Worm (Caenorhabditis elegans) whole organism, young adult: ENCODE measurements around the gene F38E9.1.

Source experiments
- B0336.3 ChIP-seq: fragments of 200-800 bp; sonication (Bioruptor generic); IDR thresholded peaks from 2 replicates; pipeline ENCODE4 v1.3.6; 2022; ENCODE audit warnings: missing genetic modification characterization, missing compliant biosample characterization
- C06A6.2 ChIP-seq: fragments of 200-800 bp; sonication (Bioruptor generic); conservative IDR thresholded peaks from 2 replicates; pipeline ENCODE4 v1.3.6; 2022; ENCODE audit warnings: missing genetic modification characterization, missing compliant biosample characterization
- D2030.7 ChIP-seq: fragments of 200-800 bp; sonication (Bioruptor generic); IDR thresholded peaks from 2 replicates; pipeline ENCODE4 v1.3.6; 2022; ENCODE audit warnings: missing genetic modification reagents, missing genetic modification characterization, missing compliant biosample characterization
- F37B4.10 ChIP-seq: fragments of 200-800 bp; sonication (Bioruptor generic); IDR thresholded peaks from 2 replicates; pipeline ENCODE4 v1.3.6; 2022; ENCODE audit warnings: missing genetic modification characterization, missing compliant biosample characterization
- F52B5.7 ChIP-seq: sonication (generic microtip); optimal IDR thresholded peaks from 2 replicates; lab custom pipeline; 2016; ENCODE audit warnings: mild to moderate bottlenecking, missing genetic modification characterization, missing compliant biosample characterization
- F55B11.4 ChIP-seq: sonication (generic microtip); optimal IDR thresholded peaks from 2 replicates; lab custom pipeline; 2016; ENCODE audit warnings: missing compliant biosample characterization, missing genetic modification characterization, borderline replicate concordance; ENCODE audit not compliant: insufficient read depth
- K12H6.12 ChIP-seq: fragments of 200-800 bp; sonication (Bioruptor generic); optimal IDR thresholded peaks from 2 replicates; lab custom pipeline; 2018; ENCODE audit warnings: mild to moderate bottlenecking, missing genetic modification characterization, missing compliant biosample characterization
- Y67H2A.10 ChIP-seq: fragments of 200-800 bp; sonication (Bioruptor generic); conservative IDR thresholded peaks from 2 replicates; pipeline ENCODE4 v1.3.6; 2022; ENCODE audit warnings: missing genetic modification reagents, missing genetic modification characterization, missing compliant biosample characterization
- akir-1 ChIP-seq: fragments of 200-800 bp; sonication (Bioruptor generic); optimal IDR thresholded peaks from 2 replicates; lab custom pipeline; 2018; ENCODE audit warnings: mild to moderate bottlenecking, missing genetic modification characterization, moderate library complexity, missing compliant biosample characterization
- aptf-3 ChIP-seq: fragments of 200-800 bp; sonication (Bioruptor generic); IDR thresholded peaks from 2 replicates; pipeline ENCODE4 v1.3.6; 2022; ENCODE audit warnings: missing genetic modification characterization, missing compliant biosample characterization
- cebp-1 ChIP-seq, 2 experiments: fragments of 200-800 bp in 1 of 2; sonication (Bioruptor generic) in 1 of 2; sonication (generic microtip) in 1 of 2; IDR thresholded peaks in 1 of 2; optimal IDR thresholded peaks in 1 of 2; 2 replicates each; pipeline versions ENCODE4 v1.3.6 to Lab custom; 2017 to 2022; ENCODE audit warnings: missing compliant biosample characterization in 2 of 2, missing genetic modification characterization in 2 of 2, mild to moderate bottlenecking in 1 of 2, missing genetic modification reagents in 1 of 2, moderate library complexity in 1 of 2
- cebp-2 ChIP-seq: fragments of 200-800 bp; sonication (Bioruptor generic); IDR thresholded peaks from 2 replicates; pipeline ENCODE4 v1.3.6; 2022; ENCODE audit warnings: missing genetic modification characterization, missing compliant biosample characterization
- ceh-58 ChIP-seq: fragments of 200-800 bp; sonication (Bioruptor generic); IDR thresholded peaks from 2 replicates; pipeline ENCODE4 v1.3.6; 2022; ENCODE audit warnings: missing genetic modification characterization, missing compliant biosample characterization
- die-1 ChIP-seq: sonication (generic microtip); optimal IDR thresholded peaks from 2 replicates; lab custom pipeline; 2016; ENCODE audit warnings: missing genotype, mild to moderate bottlenecking, missing genetic modification characterization, missing compliant biosample characterization
- egl-44 ChIP-seq: fragments of 200-800 bp; sonication (Bioruptor generic); IDR thresholded peaks from 2 replicates; pipeline ENCODE4 v1.3.6; 2022; ENCODE audit warnings: missing genetic modification reagents, missing genetic modification characterization, missing compliant biosample characterization
- ets-4 ChIP-seq: fragments of 200-800 bp; sonication (Bioruptor generic); optimal IDR thresholded peaks from 2 replicates; lab custom pipeline; 2018; ENCODE audit warnings: mild to moderate bottlenecking, missing genetic modification characterization, missing compliant biosample characterization
- hlh-12 ChIP-seq: sonication (generic microtip); optimal IDR thresholded peaks from 2 replicates; lab custom pipeline; 2016; ENCODE audit warnings: missing genetic modification characterization, missing compliant biosample characterization
- hmg-20 ChIP-seq: fragments of 200-800 bp; sonication (Bioruptor generic); IDR thresholded peaks from 2 replicates; pipeline ENCODE4 v1.3.6; 2022; ENCODE audit warnings: missing genetic modification reagents, missing genetic modification characterization, missing compliant biosample characterization
- hrde-1 ChIP-seq: sonication (generic microtip); optimal IDR thresholded peaks from 2 replicates; lab custom pipeline; 2016; ENCODE audit warnings: missing genetic modification characterization, mild to moderate bottlenecking, missing compliant biosample characterization, moderate library complexity, missing genotype, missing genetic modification reagents, borderline replicate concordance
- hsf-1 ChIP-seq: fragments of 200-800 bp; sonication (Bioruptor generic); IDR thresholded peaks from 2 replicates; pipeline ENCODE4 v1.3.6; 2022; ENCODE audit warnings: missing genetic modification reagents, missing genetic modification characterization, missing compliant biosample characterization
- lag-1 ChIP-seq: fragments of 200-800 bp; sonication (Bioruptor generic); IDR thresholded peaks from 2 replicates; pipeline ENCODE4 v1.3.6; 2022; ENCODE audit warnings: missing genetic modification reagents, missing genetic modification characterization, missing compliant biosample characterization
- lin-26 ChIP-seq: fragments of 200-800 bp; sonication (Bioruptor generic); IDR thresholded peaks from 2 replicates; pipeline ENCODE4 v1.3.6; 2022; ENCODE audit warnings: missing genetic modification reagents, missing genetic modification characterization, missing compliant biosample characterization
- lsy-27 ChIP-seq: sonication (generic microtip); optimal IDR thresholded peaks from 2 replicates; lab custom pipeline; 2017; ENCODE audit warnings: missing genetic modification characterization, mild to moderate bottlenecking, missing compliant biosample characterization, antibody characterized with exemption, missing genotype, borderline replicate concordance; ENCODE audit not compliant: insufficient read depth
- madf-6 ChIP-seq: fragments of 200-800 bp; sonication (Bioruptor generic); IDR thresholded peaks from 2 replicates; pipeline ENCODE4 v1.3.6; 2022; ENCODE audit warnings: missing genetic modification reagents, missing genetic modification characterization, missing compliant biosample characterization
- mes-4 ChIP-seq: sonication (generic microtip); optimal IDR thresholded peaks from 2 replicates; lab custom pipeline; 2016; ENCODE audit warnings: missing genotype, missing genetic modification characterization, missing compliant biosample characterization
- nfya-1 ChIP-seq: sonication (generic microtip); optimal IDR thresholded peaks from 2 replicates; lab custom pipeline; 2017; ENCODE audit warnings: antibody characterized with exemption, missing compliant biosample characterization, missing genetic modification characterization, borderline replicate concordance; ENCODE audit not compliant: insufficient read depth
- nhr-27 ChIP-seq: fragments of 200-800 bp; sonication (Bioruptor generic); optimal IDR thresholded peaks from 2 replicates; lab custom pipeline; 2018; ENCODE audit warnings: mild to moderate bottlenecking, missing genetic modification characterization, moderate library complexity, missing compliant biosample characterization
- sea-2 ChIP-seq: fragments of 200-800 bp; sonication (Bioruptor generic); IDR thresholded peaks from 2 replicates; pipeline ENCODE4 v1.3.6; 2022; ENCODE audit warnings: missing genetic modification characterization, missing compliant biosample characterization
- snpc-1.1 ChIP-seq: sonication (generic microtip); optimal IDR thresholded peaks from 2 replicates; lab custom pipeline; 2017; ENCODE audit warnings: missing genetic modification characterization, mild to moderate bottlenecking, missing compliant biosample characterization, antibody characterized with exemption, moderate library complexity, missing genotype, missing genetic modification reagents; ENCODE audit not compliant: insufficient read depth
- snpc-4 ChIP-seq, 5 experiments: fragments of 150-350 bp in 1 of 5; sonication (generic microtip) in 4 of 5; optimal IDR thresholded peaks; 2 replicates each; lab custom pipeline; 2014 to 2018; ENCODE audit warnings: missing genetic modification characterization in 5 of 5, missing biosample characterization in 3 of 5, antibody characterized with exemption in 2 of 5, mild to moderate bottlenecking in 2 of 5, missing compliant biosample characterization in 2 of 5, missing genotype in 2 of 5, moderate library complexity in 2 of 5, missing genetic modification reagents in 1 of 5
- tbp1 ChIP-seq: fragments of 200-800 bp; sonication (Bioruptor generic); optimal IDR thresholded peaks from 2 replicates; lab custom pipeline; 2018; ENCODE audit warnings: mild to moderate bottlenecking, missing genetic modification characterization, missing compliant biosample characterization
- tlf-1 ChIP-seq: fragments of 200-800 bp; sonication (Bioruptor generic); optimal IDR thresholded peaks from 2 replicates; lab custom pipeline; 2018; ENCODE audit warnings: mild to moderate bottlenecking, missing genetic modification characterization, missing compliant biosample characterization
- unc-130 ChIP-seq: sonication (generic microtip); optimal IDR thresholded peaks from 2 replicates; lab custom pipeline; 2016; ENCODE audit warnings: missing genetic modification reagents, missing genetic modification characterization, missing compliant biosample characterization
- zfh-2 ChIP-seq: fragments of 200-800 bp; sonication (Bioruptor generic); conservative IDR thresholded peaks from 2 replicates; pipeline ENCODE4 v1.3.6; 2022; ENCODE audit warnings: missing genetic modification reagents, missing genetic modification characterization, missing compliant biosample characterization
- zim-3 ChIP-seq: sonication (generic microtip); optimal IDR thresholded peaks from 2 replicates; lab custom pipeline; 2017; ENCODE audit warnings: mild to moderate bottlenecking, missing genetic modification characterization, moderate library complexity, missing compliant biosample characterization
- ztf-18 ChIP-seq: sonication (generic microtip); optimal IDR thresholded peaks from 2 replicates; lab custom pipeline; 2016; ENCODE audit warnings: missing genotype, mild to moderate bottlenecking, missing genetic modification characterization, missing compliant biosample characterization
- ztf-26 ChIP-seq: sonication (generic microtip); optimal IDR thresholded peaks from 2 replicates; lab custom pipeline; 2017; ENCODE audit warnings: missing genetic modification characterization, missing compliant biosample characterization
- ztf-3 ChIP-seq: fragments of 200-800 bp; sonication (Bioruptor generic); optimal IDR thresholded peaks from 2 replicates; lab custom pipeline; 2018; ENCODE audit warnings: mild to moderate bottlenecking, missing genetic modification characterization, missing compliant biosample characterization

Gene F38E9.1

DNA sequence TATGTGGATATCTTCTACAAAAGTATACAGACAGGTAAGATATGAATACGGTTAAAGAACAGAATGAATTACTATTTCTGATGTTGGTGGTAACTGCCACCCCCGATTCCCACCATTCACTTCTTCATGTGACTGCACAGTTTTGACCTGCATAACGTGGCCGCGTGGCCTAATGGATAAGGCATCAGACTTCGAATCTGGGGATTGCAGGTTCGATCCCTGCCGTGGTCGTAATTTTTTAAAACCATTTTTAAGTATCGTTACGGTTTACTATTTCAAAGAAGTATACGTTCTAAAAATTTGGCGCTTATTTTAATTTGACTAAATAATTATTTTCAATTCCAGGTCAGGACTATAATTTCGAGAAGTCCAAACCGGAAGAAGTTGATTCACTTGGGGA is 9.5 kb upstream of the F38E9.1 start (continued):
- TF ChIP-seq cebp-1 (GFP tag; IDR thresholded peaks at IDR 0.05; lab: Robert Waterston, UW) (no peak), cebp-1 (tag; optimal IDR thresholded peaks at IDR 0.05; lab: Kevin White, UChicago) (no peak), hrde-1 (tag; lab: Kevin White, UChicago) (no peak), hlh-12 (no peak), sea-2 (GFP tag; lab: Robert Waterston, UW) (no peak)

- TF ChIP-seq cebp-1 (GFP tag; IDR thresholded peaks at IDR 0.05; lab: Robert Waterston, UW) (no peak), cebp-1 (tag; optimal IDR thresholded peaks at IDR 0.05; lab: Kevin White, UChicago) (no peak), mes-4 (tag; lab: Kevin White, UChicago) (no peak), ztf-3 (GFP tag; lab: Kevin White, UChicago) (no peak), ztf-18 (no peak), zim-3 (tag; lab: Kevin White, UChicago) (no peak), F55B11.4 (tag; lab: Kevin White, UChicago) (no peak), zfh-2 (GFP tag; lab: Robert Waterston, UW) (no peak), cebp-2 (GFP tag; lab: Robert Waterston, UW) (no peak), aptf-3 (no peak), C06A6.2 (no peak), ztf-26 (tag; lab: Kevin White, UChicago) (no peak), ets-4 (GFP tag; lab: Kevin White, UChicago) (no peak), tbp1 (no peak), hmg-20 (GFP tag; lab: Robert Waterston, UW) (no peak), F37B4.10 (no peak), unc-130 (no peak)
These were observed 4.7 kb upstream of the F38E9.1 start for ce11 chrX:16466157-16466556.

ce11 chrX:16468845-16469244 is 2.0 kb upstream of the F38E9.1 start:
- no peak for TF ChIP-seq snpc-4 (GFP tag; optimal IDR thresholded peaks at IDR 0.05; lab: Kevin White, UChicago)
- TF ChIP-seq snpc-4 (tag; optimal IDR thresholded peaks at IDR 0.05; lab: Kevin White, UChicago) = peak in 2 of 4 experiments; percentile 51 to 75
- no peak for TF ChIP-seq lsy-27 (tag; lab: Kevin White, UChicago)
- TF ChIP-seq F37B4.10 = 0 out of 2 replicates have a peak, but pooled peaks have one; percentile 43
- TF ChIP-seq hsf-1 (GFP tag; lab: Robert Waterston, UW) = 0 out of 2 replicates have a peak, but pooled peaks have one; percentile 28
- no peak for TF ChIP-seq lag-1 (GFP tag; lab: Robert Waterston, UW)

DNA sequence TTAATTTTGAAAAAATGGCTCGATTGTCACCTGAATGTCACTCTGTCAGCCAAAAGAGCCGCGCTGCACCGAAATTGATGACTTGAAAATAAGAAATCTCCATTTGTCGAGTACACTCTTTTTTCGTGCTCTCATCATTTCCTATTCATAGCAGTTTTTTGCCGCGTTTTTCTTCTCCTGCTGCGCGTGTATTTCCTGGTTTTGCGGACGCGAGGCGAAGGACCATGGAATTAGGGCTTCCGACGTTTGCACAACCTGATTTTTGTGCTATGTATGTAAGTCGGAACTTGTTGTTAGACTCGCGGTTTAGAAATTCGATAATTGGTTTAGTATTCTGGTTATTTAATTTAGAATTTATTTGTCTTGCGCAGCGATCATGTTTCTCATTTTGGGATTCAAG is 9.4 kb downstream of the F38E9.1 start:
- TF ChIP-seq snpc-1.1 = no peak
- no peak for TF ChIP-seq lin-26 (GFP tag; lab: Robert Waterston, UW)
- no peak for TF ChIP-seq B0336.3 (GFP tag; lab: Robert Waterston, UW)
- no peak for TF ChIP-seq K12H6.12 (tag; lab: Kevin White, UChicago)

DNA sequence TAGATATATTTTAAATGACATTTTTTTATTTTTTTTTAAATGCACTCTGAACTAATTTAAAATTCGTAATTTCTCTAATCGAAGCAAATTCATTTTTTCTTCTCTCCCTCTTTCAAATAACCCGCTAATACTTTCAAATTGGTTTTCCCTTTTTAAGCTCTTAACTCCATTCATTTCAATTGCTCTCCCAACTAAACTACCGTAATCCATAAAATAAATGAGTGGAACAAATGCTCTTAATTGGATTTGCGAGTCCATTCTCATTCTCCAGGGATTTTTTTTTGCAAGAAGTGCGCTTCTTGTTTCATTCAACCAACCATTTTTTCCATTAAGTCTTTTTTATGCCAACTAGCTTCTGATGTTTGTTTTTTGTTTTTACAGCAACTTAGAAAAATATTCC is 10.2 kb downstream of the F38E9.1 start:
- no peak for TF ChIP-seq ceh-58
- no peak for TF ChIP-seq egl-44 (GFP tag; lab: Robert Waterston, UW)
- TF ChIP-seq ztf-26 (tag; lab: Kevin White, UChicago) = no peak
- no peak for TF ChIP-seq madf-6 (GFP tag; lab: Robert Waterston, UW)
- no peak for TF ChIP-seq D2030.7
- TF ChIP-seq zim-3 (tag; lab: Kevin White, UChicago) = no peak
- TF ChIP-seq tlf-1 (GFP tag; lab: Kevin White, UChicago) = no peak
- no peak for TF ChIP-seq Y67H2A.10
- TF ChIP-seq F52B5.7 (tag; lab: Kevin White, UChicago) = no peak
- no peak for TF ChIP-seq nhr-27 (tag; lab: Kevin White, UChicago)
- no peak for TF ChIP-seq lsy-27 (tag; lab: Kevin White, UChicago)
- TF ChIP-seq mes-4 (tag; lab: Kevin White, UChicago) = no peak
- TF ChIP-seq nfya-1 = no peak
- no peak for TF ChIP-seq die-1 (tag; lab: Kevin White, UChicago)
- no peak for TF ChIP-seq unc-130
- TF ChIP-seq akir-1 (GFP tag; lab: Kevin White, UChicago) = no peak
- no peak for TF ChIP-seq B0336.3 (GFP tag; lab: Robert Waterston, UW)
